Fruit fly (Drosophila melanogaster): ENCODE results near the gene mura.

The mura gene

dm6 chr3R:9513052-9513420 is 38.6 kb downstream of the mura start, which contains the start of the genes Ras85D and Rlb1:
Gene Ras85D, minus strand, starts transcription at chr3R:9513067.
Gene Rlb1, plus strand, starts transcription at chr3R:9513327.
- TF ChIP-seq CG16779 (tag; optimal IDR thresholded peaks at IDR 0.05) (no peak), CG8319 (GFP tag; optimal IDR thresholded peaks at IDR 0.05) (no peak), CG34406 (GFP tag; optimal IDR thresholded peaks at IDR 0.05) (no peak), CG6854 (GFP tag; optimal IDR thresholded peaks at IDR 0.05) (no peak), CG4318 (GFP tag; optimal IDR thresholded peaks at IDR 0.05) (no peak), Sox14 (GFP tag; optimal IDR thresholded peaks at IDR 0.05) (peak; percentile 68), CG31627 (GFP tag; optimal IDR thresholded peaks at IDR 0.05) (peak; percentile 84), CG32006 (GFP tag; optimal IDR thresholded peaks at IDR 0.05) (no peak), Blimp-1 (GFP tag; optimal IDR thresholded peaks at IDR 0.05) (no peak), CG8632 (GFP tag; optimal IDR thresholded peaks at IDR 0.05) (no peak), Hr39 (GFP tag; optimal IDR thresholded peaks at IDR 0.05) (peak; percentile 79), Sox102F (GFP tag; optimal IDR thresholded peaks at IDR 0.05) (no peak), fkh (GFP tag; optimal IDR thresholded peaks at IDR 0.05) (peak; percentile 29), CG6276 (GFP tag; optimal IDR thresholded peaks at IDR 0.05) (no peak), CG6808 (GFP tag; optimal IDR thresholded peaks at IDR 0.05) (no peak), CG11294 (GFP tag; IDR thresholded peaks at IDR 0.05) (no peak), CG15336 (GFP tag; IDR thresholded peaks at IDR 0.05) (no peak), dac (GFP tag; optimal IDR thresholded peaks at IDR 0.05) (no peak), acj6 (GFP tag; optimal IDR thresholded peaks at IDR 0.05) (peak; percentile 69), CG10669 (GFP tag; optimal IDR thresholded peaks at IDR 0.05) (no peak), lz (GFP tag; optimal IDR thresholded peaks at IDR 0.05) (peak; percentile 70), Ets96B (tag; optimal IDR thresholded peaks at IDR 0.05) (peak; percentile 14), fd85E (GFP tag; optimal IDR thresholded peaks at IDR 0.05) (no peak), vri (GFP tag; optimal IDR thresholded peaks at IDR 0.05) (no peak), pdm3 (GFP tag; optimal IDR thresholded peaks at IDR 0.05) (no peak), CG1621 (tag; optimal IDR thresholded peaks at IDR 0.05) (no peak), Ets21C (GFP tag; optimal IDR thresholded peaks at IDR 0.05) (no peak), Lpt (GFP tag; optimal IDR thresholded peaks at IDR 0.05) (peak; percentile 14), topi (GFP tag; optimal IDR thresholded peaks at IDR 0.05) (peak; percentile 49), Eip75B (GFP tag; optimal IDR thresholded peaks at IDR 0.05) (no peak), CG6163 (GFP tag; IDR thresholded peaks at IDR 0.05) (no peak), OdsH (GFP tag; optimal IDR thresholded peaks at IDR 0.05) (no peak), Met (GFP tag; optimal IDR thresholded peaks at IDR 0.05) (no peak), Hr38 (GFP tag; optimal IDR thresholded peaks at IDR 0.05) (peak; percentile 29), CG11762 (GFP tag; optimal IDR thresholded peaks at IDR 0.05; ENCODE audit: insufficient read depth) (no peak), Gug (GFP tag; IDR thresholded peaks at IDR 0.05) (no peak), Eip78C (GFP tag) (peak; percentile 66), ss (GFP tag; optimal IDR thresholded peaks at IDR 0.05) (no peak), esn (GFP tag; optimal IDR thresholded peaks at IDR 0.05) (peak; percentile 73), Hr4 (GFP tag; optimal IDR thresholded peaks at IDR 0.05) (no peak), CG11902 (GFP tag; optimal IDR thresholded peaks at IDR 0.05) (peak; percentile 54), CG10631 (GFP tag; optimal IDR thresholded peaks at IDR 0.05) (no peak), achi (GFP tag; optimal IDR thresholded peaks at IDR 0.05) (peak; percentile 53), Eip93F (GFP tag; optimal IDR thresholded peaks at IDR 0.05) (no peak), fd59A (GFP tag; optimal IDR thresholded peaks at IDR 0.05) (no peak), spab (GFP tag; optimal IDR thresholded peaks at IDR 0.05) (no peak), CG7368 (GFP tag; optimal IDR thresholded peaks at IDR 0.05) (no peak), Sox15 (GFP tag; optimal IDR thresholded peaks at IDR 0.05) (peak; percentile 58), CG3919 (GFP tag; optimal IDR thresholded peaks at IDR 0.05) (no peak), svp (GFP tag) (no peak), CG8119 (GFP tag; IDR thresholded peaks at IDR 0.05) (no peak), cyc (GFP tag; optimal IDR thresholded peaks at IDR 0.05) (peak; percentile 72), eg (GFP tag; IDR thresholded peaks at IDR 0.05) (no peak), net (GFP tag; optimal IDR thresholded peaks at IDR 0.05) (no peak)
